Fruit fly (Drosophila melanogaster) whole organism, adult: ENCODE results near the gene Npc2d.
A peak's percentile ranks its signal among the peaks of the same experiment; 100 is the strongest.

Source experiments
- CG14711 ChIP-seq: fragments of 200-800 bp; sonication (Bioruptor generic); optimal IDR thresholded peaks from 2 replicates; lab custom pipeline; 2018; ENCODE audit warnings: missing biosample characterization, mild to moderate bottlenecking, missing genetic modification characterization, moderate library complexity
- CG7045 ChIP-seq: fragments of 200-800 bp; sonication (Bioruptor generic); optimal IDR thresholded peaks from 2 replicates; lab custom pipeline; 2017; ENCODE audit warnings: missing biosample characterization, mild to moderate bottlenecking, missing genetic modification characterization
- Mnt ChIP-seq: fragments of 200-800 bp; sonication (Bioruptor generic); optimal IDR thresholded peaks from 2 replicates; lab custom pipeline; 2016; ENCODE audit warnings: missing biosample characterization, mild to moderate bottlenecking, missing genetic modification characterization
- kay ChIP-seq: fragments of 200-800 bp; sonication (Bioruptor generic); peaks from one replicate; lab custom pipeline; 2016; ENCODE audit warnings: missing biosample characterization, missing genetic modification characterization, borderline replicate concordance
- pad ChIP-seq: fragments of 200-800 bp; sonication (Bioruptor generic); optimal IDR thresholded peaks from 3 replicates; lab custom pipeline; 2017; ENCODE audit warnings: missing biosample characterization, missing genetic modification characterization, mild to moderate bottlenecking, moderate library complexity, missing genetic modification reagents
- toe ChIP-seq: fragments of 200-800 bp; sonication (Bioruptor generic); optimal IDR thresholded peaks from 2 replicates; lab custom pipeline; 2016; ENCODE audit warnings: missing biosample characterization, missing genetic modification characterization

DNA sequence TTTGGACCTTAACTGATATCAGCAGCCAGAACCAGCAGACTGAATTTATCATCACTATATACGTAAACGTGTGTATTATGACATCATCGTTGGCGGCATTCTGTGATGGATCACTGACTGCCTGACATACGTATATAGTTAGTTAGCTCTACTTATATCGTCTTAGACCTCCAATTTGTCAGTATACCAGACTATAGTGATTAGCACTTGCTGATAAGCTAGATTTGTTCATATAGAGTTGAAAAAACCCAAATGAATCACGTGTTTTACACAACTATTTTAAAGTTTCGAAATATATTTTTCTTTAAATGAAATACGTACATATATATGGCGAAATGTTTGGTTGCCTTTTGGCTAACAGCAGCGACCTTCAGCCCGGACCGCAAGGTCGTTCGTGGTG is 39.9 kb upstream of the Npc2d start:
- peak; percentile 90 for TF ChIP-seq kay (GFP tag; lab: Kevin White, UChicago)
- no peak for TF ChIP-seq Mnt (GFP tag; lab: Kevin White, UChicago)
- no peak for TF ChIP-seq CG14711 (tag; lab: Kevin White, UChicago)
- TF ChIP-seq CG7045 (GFP tag; lab: Kevin White, UChicago), result no peak
- no peak for TF ChIP-seq pad (GFP tag; lab: Kevin White, UChicago)
- TF ChIP-seq toe (GFP tag; lab: Kevin White, UChicago), result no peak
